Worm (Caenorhabditis elegans): ENCODE measurements around the gene clec-158.

The clec-158 gene

DNA sequence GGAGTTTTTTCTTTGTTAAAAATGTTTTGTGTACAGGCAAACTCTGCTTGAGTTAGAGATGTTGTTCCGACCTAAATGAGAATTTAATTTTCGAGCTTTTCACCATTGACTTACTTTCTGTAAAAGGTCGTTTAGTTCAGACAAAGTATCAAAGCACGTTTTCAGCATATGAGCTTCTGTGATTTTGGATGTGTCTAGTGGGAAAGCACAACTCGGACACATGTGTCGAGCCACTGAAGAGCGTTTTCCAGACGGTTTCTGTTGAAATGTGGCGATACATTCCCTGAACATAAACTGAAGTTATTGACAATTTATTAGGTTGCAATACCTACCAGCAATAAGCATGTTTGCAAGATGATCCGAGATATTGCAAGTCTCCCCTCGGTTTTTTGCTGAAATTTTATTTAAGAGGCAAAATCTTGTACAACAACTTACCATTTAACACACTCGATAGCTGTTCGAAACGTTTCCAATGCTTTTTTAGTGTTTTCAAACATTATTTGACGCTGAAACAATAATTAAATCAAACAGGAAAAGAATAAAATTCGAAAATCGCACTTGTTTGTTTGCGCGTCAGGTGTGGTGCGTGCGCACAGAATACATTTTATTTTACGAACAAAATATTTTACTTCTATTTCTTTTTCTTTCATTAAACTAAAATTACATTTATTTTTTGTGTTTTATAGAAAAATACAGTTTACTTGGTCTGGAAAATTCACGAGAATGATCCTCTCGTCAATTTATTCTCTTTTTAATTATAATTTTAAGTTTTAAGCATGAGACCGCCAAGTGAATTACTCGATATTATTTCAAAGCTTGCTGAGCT, 29.8 kb upstream of the clec-158 start, which contains the start of the genes brd-1 and K04C2.2:
Gene brd-1 (minus strand): TSS at position 506 of the 826 bp plus-strand sequence.
Gene K04C2.2 (plus strand): TSS at position 776 of the 826 bp plus-strand sequence.
- TF ChIP-seq nhr-20 (tag; optimal IDR thresholded peaks at IDR 0.05) = peak; percentile 11
- TF ChIP-seq fkh-8 (tag; optimal IDR thresholded peaks at IDR 0.05) = no peak
- no peak for TF ChIP-seq vab-15 (tag; optimal IDR thresholded peaks at IDR 0.05)
- peak; percentile 57 to 87 for TF ChIP-seq lin-35 (GFP tag; optimal IDR thresholded peaks at IDR 0.05)
- peak; percentile 1 for TF ChIP-seq unc-130 (tag; optimal IDR thresholded peaks at IDR 0.05)
- peak in 1 of 2 experiments; percentile 63 for TF ChIP-seq lsy-2 (tag; optimal IDR thresholded peaks at IDR 0.05)
- TF ChIP-seq unc-98 (GFP tag; IDR thresholded peaks at IDR 0.05) = no peak
- no peak for TF ChIP-seq zag-1 (tag; optimal IDR thresholded peaks at IDR 0.05)
- peak; percentile 53 to 83 (median 76) for TF ChIP-seq dpl-1 (GFP tag; optimal IDR thresholded peaks at IDR 0.05)
- TF ChIP-seq C04F5.9 (tag; optimal IDR thresholded peaks at IDR 0.05) = no peak
- TF ChIP-seq lin-15B (tag; optimal IDR thresholded peaks at IDR 0.05) = no peak
- TF ChIP-seq fkh-4 (tag; optimal IDR thresholded peaks at IDR 0.05; ENCODE audit: borderline replicate concordance) = no peak
- no peak for TF ChIP-seq nhr-90 (tag; optimal IDR thresholded peaks at IDR 0.05; ENCODE audit: poor library complexity)
- TF ChIP-seq nhr-47 (tag; optimal IDR thresholded peaks at IDR 0.05) = peak; percentile 8
- TF ChIP-seq unc-30 (tag; optimal IDR thresholded peaks at IDR 0.05) = no peak
- TF ChIP-seq ztf-11 (tag; optimal IDR thresholded peaks at IDR 0.05) = no peak
- TF ChIP-seq ama-1 (optimal IDR thresholded peaks at IDR 0.05) = no peak
- TF ChIP-seq swsn-7 (tag; optimal IDR thresholded peaks at IDR 0.05) = peak; percentile 6
- peak; percentile 27 for TF ChIP-seq skn-1 (tag; optimal IDR thresholded peaks at IDR 0.05)
- TF ChIP-seq snu-23 (GFP tag; optimal IDR thresholded peaks at IDR 0.05) = peak; percentile 41
- TF ChIP-seq nhr-12 (tag; optimal IDR thresholded peaks at IDR 0.05) = no peak
- peak; percentile 24 for TF ChIP-seq nhr-71 (tag; optimal IDR thresholded peaks at IDR 0.05)
- no peak for TF ChIP-seq nhr-84 (tag; optimal IDR thresholded peaks at IDR 0.05)
- peak; percentile 42 for TF ChIP-seq blmp-1 (tag; optimal IDR thresholded peaks at IDR 0.05)
- peak in 1 of 2 experiments; percentile 74 for TF ChIP-seq efl-1 (optimal IDR thresholded peaks at IDR 0.05)
- peak; percentile 80 to 97 for TF ChIP-seq efl-1 (GFP tag; optimal IDR thresholded peaks at IDR 0.05 in 1 of 2)
- TF ChIP-seq F16B12.6 (tag; optimal IDR thresholded peaks at IDR 0.05) = peak; percentile 79
- no peak for TF ChIP-seq nhr-237 (tag; optimal IDR thresholded peaks at IDR 0.05)
- TF ChIP-seq C34B4.2 (tag; optimal IDR thresholded peaks at IDR 0.05) = no peak
- no peak for TF ChIP-seq nhr-77 (tag; optimal IDR thresholded peaks at IDR 0.05)
- TF ChIP-seq lin-14 (GFP tag; optimal IDR thresholded peaks at IDR 0.05) = no peak
- TF ChIP-seq ets-5 (GFP tag; IDR thresholded peaks at IDR 0.05) = no peak
- no peak for TF ChIP-seq pax-3 (tag; optimal IDR thresholded peaks at IDR 0.05)
- TF ChIP-seq tlp-1 (tag; optimal IDR thresholded peaks at IDR 0.05) = no peak
- no peak for TF ChIP-seq sup-37 (GFP tag; optimal IDR thresholded peaks at IDR 0.05)
- peak; percentile 52 for TF ChIP-seq mep-1 (tag; optimal IDR thresholded peaks at IDR 0.05)

DNA sequence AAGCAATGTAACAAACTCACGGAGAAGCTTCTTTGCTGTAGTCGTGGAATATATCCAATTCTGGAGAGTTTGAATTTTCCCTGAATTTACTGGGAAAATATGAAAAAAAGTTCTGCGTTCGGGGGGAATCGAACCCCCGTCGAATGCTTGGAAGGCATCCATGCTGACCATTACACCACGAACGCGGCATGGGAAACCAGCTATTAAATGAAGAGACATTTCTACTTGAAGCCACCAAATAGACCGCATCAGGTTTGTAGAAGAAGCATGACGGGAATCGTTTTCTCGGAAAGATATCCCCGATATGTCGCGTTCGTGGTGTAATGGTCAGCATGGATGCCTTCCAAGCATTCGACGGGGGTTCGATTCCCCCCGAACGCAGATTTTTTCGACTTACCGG, 29.1 kb upstream of the clec-158 start:
- no peak for TF ChIP-seq blmp-1 (tag; optimal IDR thresholded peaks at IDR 0.05)
- no peak for TF ChIP-seq fkh-10 (GFP tag; optimal IDR thresholded peaks at IDR 0.05)
- TF ChIP-seq dpl-1 (GFP tag; optimal IDR thresholded peaks at IDR 0.05) = peak in 1 of 3 experiments; percentile 13
- peak; percentile 38 for TF ChIP-seq nhr-19 (GFP tag; conservative IDR thresholded peaks at IDR 0.05)
- TF ChIP-seq nhr-28 (tag; optimal IDR thresholded peaks at IDR 0.05) = no peak
- TF ChIP-seq F16B12.6 (tag; optimal IDR thresholded peaks at IDR 0.05) = peak; percentile 16
- peak in 1 of 2 experiments; percentile 22 for TF ChIP-seq mdl-1 (tag; optimal IDR thresholded peaks at IDR 0.05)
- no peak for TF ChIP-seq alr-1 (tag; optimal IDR thresholded peaks at IDR 0.05; ENCODE audit: borderline replicate concordance)
- TF ChIP-seq mep-1 (tag; optimal IDR thresholded peaks at IDR 0.05) = peak; percentile 13
- peak; percentile 34 for TF ChIP-seq nhr-71 (tag; optimal IDR thresholded peaks at IDR 0.05)
- peak; percentile 22 for TF ChIP-seq nhr-47 (tag; optimal IDR thresholded peaks at IDR 0.05)
- no peak for TF ChIP-seq aha-1 (tag; optimal IDR thresholded peaks at IDR 0.05)
- TF ChIP-seq unc-98 (GFP tag; IDR thresholded peaks at IDR 0.05) = no peak
- peak; percentile 4 for TF ChIP-seq nhr-20 (tag; optimal IDR thresholded peaks at IDR 0.05)
- no peak for TF ChIP-seq xbp-1 (tag; optimal IDR thresholded peaks at IDR 0.05)
- TF ChIP-seq C16A3.4 (tag; optimal IDR thresholded peaks at IDR 0.05) = peak; percentile 22
- peak in 1 of 6 experiments; percentile 13 for TF ChIP-seq elt-3 (tag; optimal IDR thresholded peaks at IDR 0.05)
- TF ChIP-seq snu-23 (GFP tag; optimal IDR thresholded peaks at IDR 0.05) = peak; percentile 31
- TF ChIP-seq lin-35 (GFP tag; optimal IDR thresholded peaks at IDR 0.05) = peak; percentile 11 to 62
- TF ChIP-seq irx-1 (tag; optimal IDR thresholded peaks at IDR 0.05) = no peak
- TF ChIP-seq unc-86 (tag; optimal IDR thresholded peaks at IDR 0.05) = no peak
- peak; percentile 16 for TF ChIP-seq rnt-1 (tag; optimal IDR thresholded peaks at IDR 0.05)
- no peak for TF ChIP-seq zip-4 (GFP tag; optimal IDR thresholded peaks at IDR 0.05)
- TF ChIP-seq lsy-2 (tag; optimal IDR thresholded peaks at IDR 0.05) = peak in 1 of 2 experiments; percentile 46
- peak in 1 of 2 experiments; percentile 32 for TF ChIP-seq efl-1 (optimal IDR thresholded peaks at IDR 0.05)
- TF ChIP-seq efl-1 (GFP tag; optimal IDR thresholded peaks at IDR 0.05 in 1 of 2) = peak in 1 of 2 experiments; percentile 8
